Fruit fly (Drosophila melanogaster) whole organism, embryonic: ENCODE measurements around the gene Targ3.
A peak's percentile ranks its signal among the peaks of the same experiment; 100 is the strongest.

Experiments
- Atf6 ChIP-seq: fragments of 200-800 bp; sonication (Bioruptor generic); IDR thresholded peaks from 2 replicates; pipeline ENCODE4 v1.3.6; 2022; ENCODE audit warnings: missing biosample characterization, missing genetic modification characterization
- CG1024 ChIP-seq: fragments of 200-800 bp; sonication (Bioruptor generic); IDR thresholded peaks from 2 replicates; pipeline ENCODE4 v1.3.6; 2022; ENCODE audit warnings: missing biosample characterization, missing genetic modification characterization
- CG11398 ChIP-seq: fragments of 200-800 bp; sonication (Bioruptor generic); optimal IDR thresholded peaks from 2 replicates; lab custom pipeline; 2016; ENCODE audit warnings: missing biosample characterization, missing genetic modification characterization
- CG12155 ChIP-seq: fragments of 200-800 bp; sonication (Bioruptor generic); optimal IDR thresholded peaks from 3 replicates; lab custom pipeline; 2016; ENCODE audit warnings: missing biosample characterization, missing genetic modification characterization
- CG13287 ChIP-seq: fragments of 200-800 bp; sonication (Bioruptor generic); IDR thresholded peaks from 2 replicates; pipeline ENCODE4 v1.3.6; 2022; ENCODE audit warnings: missing biosample characterization, missing genetic modification characterization; ENCODE audit not compliant: partially characterized antibody
- CG13624 ChIP-seq: fragments of 200-800 bp; sonication (Bioruptor generic); optimal IDR thresholded peaks from 2 replicates; lab custom pipeline; 2016; ENCODE audit warnings: missing biosample characterization, missing genetic modification characterization
- CG14965 ChIP-seq: fragments of 200-800 bp; sonication (Bioruptor generic); optimal IDR thresholded peaks from 2 replicates; lab custom pipeline; 2016; ENCODE audit warnings: missing biosample characterization, missing genetic modification characterization, borderline replicate concordance
- CG1602 ChIP-seq: fragments of 200-800 bp; sonication (Bioruptor generic); optimal IDR thresholded peaks from 3 replicates; lab custom pipeline; 2016; ENCODE audit warnings: missing biosample characterization, missing genetic modification characterization
- CG18476 ChIP-seq: fragments of 200-800 bp; sonication (Bioruptor generic); optimal IDR thresholded peaks from 2 replicates; lab custom pipeline; 2016; ENCODE audit warnings: missing biosample characterization, mild to moderate bottlenecking, missing genetic modification characterization
- CG2199 ChIP-seq: fragments of 200-800 bp; sonication (Bioruptor generic); IDR thresholded peaks from 3 replicates; pipeline ENCODE4 v1.3.6; 2022; ENCODE audit warnings: missing biosample characterization, missing genetic modification characterization
- CG2678 ChIP-seq: fragments of 200-800 bp; sonication (Bioruptor generic); optimal IDR thresholded peaks from 3 replicates; lab custom pipeline; 2019; ENCODE audit warnings: missing biosample characterization, mild to moderate bottlenecking, missing genetic modification characterization, moderate library complexity
- CG3065 ChIP-seq: fragments of 200-800 bp; sonication (Bioruptor generic); optimal IDR thresholded peaks from 2 replicates; lab custom pipeline; 2016; ENCODE audit warnings: missing biosample characterization, missing genetic modification characterization
- CG3163 ChIP-seq: fragments of 200-800 bp; sonication (Bioruptor generic); optimal IDR thresholded peaks from 3 replicates; lab custom pipeline; 2016; ENCODE audit warnings: missing biosample characterization, missing genetic modification characterization
- CG4730 ChIP-seq: fragments of 200-800 bp; sonication (Bioruptor generic); IDR thresholded peaks from 2 replicates; pipeline ENCODE4 v1.3.6; 2022; ENCODE audit warnings: missing biosample characterization, missing genetic modification characterization
- CG6765 ChIP-seq: fragments of 200-800 bp; sonication (Bioruptor generic); optimal IDR thresholded peaks from 3 replicates; lab custom pipeline; 2017; ENCODE audit warnings: missing biosample characterization, mild to moderate bottlenecking, missing genetic modification characterization
- CG7745 ChIP-seq: fragments of 200-800 bp; sonication (Bioruptor generic); optimal IDR thresholded peaks from 2 replicates; lab custom pipeline; 2018; ENCODE audit warnings: missing biosample characterization, mild to moderate bottlenecking, missing genetic modification characterization, moderate library complexity
- CG7839 ChIP-seq: fragments of 200-800 bp; sonication (Bioruptor generic); optimal IDR thresholded peaks from 3 replicates; lab custom pipeline; 2018; ENCODE audit warnings: missing biosample characterization, mild to moderate bottlenecking, missing genetic modification characterization, moderate library complexity
- CG8089 ChIP-seq: fragments of 200-800 bp; sonication (Bioruptor generic); optimal IDR thresholded peaks from 3 replicates; lab custom pipeline; 2016; ENCODE audit warnings: missing biosample characterization, missing genetic modification characterization
- CG8359 ChIP-seq: fragments of 200-800 bp; sonication (Bioruptor generic); optimal IDR thresholded peaks from 2 replicates; lab custom pipeline; 2017; ENCODE audit warnings: missing biosample characterization, mild to moderate bottlenecking, missing genetic modification characterization, borderline replicate concordance
- CG9876 ChIP-seq: fragments of 200-800 bp; sonication (Bioruptor generic); optimal IDR thresholded peaks from 2 replicates; lab custom pipeline; 2016; ENCODE audit warnings: missing biosample characterization, missing genetic modification characterization
- CTCF ChIP-seq: fragments of 200-800 bp; sonication (Bioruptor generic); optimal IDR thresholded peaks from 2 replicates; lab custom pipeline; 2017; ENCODE audit warnings: missing biosample characterization, mild to moderate bottlenecking, missing genetic modification characterization, moderate library complexity
- Chrac-16 ChIP-seq: fragments of 200-800 bp; sonication (Bioruptor generic); optimal IDR thresholded peaks from 3 replicates; lab custom pipeline; 2016; ENCODE audit warnings: missing biosample characterization, missing genetic modification characterization
- Drgx ChIP-seq: fragments of 200-800 bp; sonication (Bioruptor generic); IDR thresholded peaks from 2 replicates; pipeline ENCODE4 v1.3.6; 2022; ENCODE audit warnings: missing biosample characterization, missing genetic modification characterization
- H15 ChIP-seq: fragments of 200-800 bp; sonication (Bioruptor generic); IDR thresholded peaks from 3 replicates; pipeline ENCODE4 v1.3.6; 2022; ENCODE audit warnings: missing biosample characterization, missing genetic modification characterization
- HLH3B ChIP-seq: fragments of 200-800 bp; sonication (Bioruptor generic); IDR thresholded peaks from 2 replicates; pipeline ENCODE4 v1.3.6; 2022; ENCODE audit warnings: missing biosample characterization, missing genetic modification characterization
- HmgD ChIP-seq: fragments of 200-800 bp; sonication (Bioruptor generic); optimal IDR thresholded peaks from 3 replicates; lab custom pipeline; 2016; ENCODE audit warnings: missing biosample characterization, missing genetic modification characterization
- Hr3 ChIP-seq: fragments of 200-800 bp; sonication (Bioruptor generic); optimal IDR thresholded peaks from 3 replicates; lab custom pipeline; 2016; ENCODE audit warnings: missing biosample characterization, missing genetic modification characterization
- Max ChIP-seq: fragments of 200-800 bp; sonication (Bioruptor generic); optimal IDR thresholded peaks from 2 replicates; lab custom pipeline; 2016; ENCODE audit warnings: missing biosample characterization, mild to moderate bottlenecking, missing genetic modification characterization
- Mes4 ChIP-seq: fragments of 200-800 bp; sonication (Bioruptor generic); optimal IDR thresholded peaks from 2 replicates; lab custom pipeline; 2016; ENCODE audit warnings: missing biosample characterization, missing genetic modification characterization
- Oli ChIP-seq: fragments of 200-800 bp; sonication (Bioruptor generic); optimal IDR thresholded peaks from 2 replicates; lab custom pipeline; 2018; ENCODE audit warnings: missing biosample characterization, mild to moderate bottlenecking, missing genetic modification characterization, moderate library complexity
- Sin3A ChIP-seq: fragments of >200 bp; optimal IDR thresholded peaks from 2 replicates; lab custom pipeline; 2018
- Spps ChIP-seq: fragments of 200-800 bp; sonication (Bioruptor generic); optimal IDR thresholded peaks from 2 replicates; lab custom pipeline; 2018; ENCODE audit warnings: missing biosample characterization, mild to moderate bottlenecking, missing genetic modification characterization
- Sry-δ ChIP-seq: fragments of 200-800 bp; sonication (Bioruptor generic); optimal IDR thresholded peaks from 2 replicates; lab custom pipeline; 2016; ENCODE audit warnings: missing biosample characterization, missing genetic modification characterization
- Trl ChIP-seq, 3 experiments: fragments of >200 bp in 2 of 3; fragments of 200-800 bp in 1 of 3; sonication (Bioruptor generic) in 1 of 3; optimal IDR thresholded peaks; 2 replicates in 1 of 3; 3 replicates in 2 of 3; lab custom pipeline; 2016 to 2017; ENCODE audit warnings: missing biosample characterization in 1 of 3, missing genetic modification characterization in 1 of 3
- ab ChIP-seq: fragments of 200-800 bp; sonication (Bioruptor generic); optimal IDR thresholded peaks from 2 replicates; lab custom pipeline; 2016; ENCODE audit warnings: missing biosample characterization, missing genetic modification characterization
- br ChIP-seq: fragments of >200 bp; optimal IDR thresholded peaks from 2 replicates; lab custom pipeline; 2017
- cad ChIP-seq: fragments of >200 bp; optimal IDR thresholded peaks from 2 replicates; lab custom pipeline; 2017; ENCODE audit warnings: missing biosample characterization, missing genetic modification characterization
- cato ChIP-seq: fragments of 200-800 bp; sonication (Bioruptor generic); optimal IDR thresholded peaks from 2 replicates; lab custom pipeline; 2016; ENCODE audit warnings: missing biosample characterization, missing genetic modification characterization, borderline replicate concordance
- chm ChIP-seq: fragments of 200-800 bp; sonication (Bioruptor generic); IDR thresholded peaks from 2 replicates; pipeline ENCODE4 v1.3.6; 2022; ENCODE audit warnings: missing biosample characterization, missing genetic modification characterization
- da ChIP-seq: fragments of 200-800 bp; sonication (Bioruptor generic); optimal IDR thresholded peaks from 2 replicates; lab custom pipeline; 2016; ENCODE audit warnings: missing biosample characterization, missing genetic modification characterization
- dati ChIP-seq: fragments of 200-800 bp; sonication (Bioruptor generic); IDR thresholded peaks from 2 replicates; pipeline ENCODE4 v1.3.6; 2022; ENCODE audit warnings: missing biosample characterization, missing genetic modification characterization
- ftz-f1 ChIP-seq: fragments of 200-800 bp; sonication (Bioruptor generic); optimal IDR thresholded peaks from 2 replicates; lab custom pipeline; 2016; ENCODE audit warnings: missing biosample characterization, missing genetic modification characterization
- jigr1 ChIP-seq: fragments of 200-800 bp; sonication (Bioruptor generic); IDR thresholded peaks from 3 replicates; pipeline ENCODE4 v1.3.6; 2022; ENCODE audit warnings: missing biosample characterization, missing genetic modification characterization
- kni ChIP-seq: fragments of 200-800 bp; sonication (Bioruptor generic); optimal IDR thresholded peaks from 3 replicates; lab custom pipeline; 2017; ENCODE audit warnings: mild to moderate bottlenecking, missing biosample characterization, missing genetic modification reagents, missing genetic modification characterization
- nerfin-2 ChIP-seq: fragments of 200-800 bp; sonication (Bioruptor generic); IDR thresholded peaks from 2 replicates; pipeline ENCODE4 v1.3.6; 2022; ENCODE audit warnings: missing biosample characterization, missing genetic modification characterization; ENCODE audit not compliant: partially characterized antibody
- nom ChIP-seq: fragments of 200-800 bp; sonication (Bioruptor generic); optimal IDR thresholded peaks from 2 replicates; lab custom pipeline; 2017; ENCODE audit warnings: missing biosample characterization, missing genetic modification characterization, mild to moderate bottlenecking, moderate library complexity, missing genetic modification reagents
- onecut ChIP-seq: fragments of 200-800 bp; sonication (Bioruptor generic); IDR thresholded peaks from 2 replicates; pipeline ENCODE4 v1.3.6; 2022; ENCODE audit warnings: missing biosample characterization, missing genetic modification characterization
- pfk ChIP-seq: fragments of 200-800 bp; sonication (Bioruptor generic); optimal IDR thresholded peaks from 2 replicates; lab custom pipeline; 2018; ENCODE audit warnings: missing biosample characterization, mild to moderate bottlenecking, missing genetic modification characterization, moderate library complexity
- pnt ChIP-seq: fragments of 200-800 bp; sonication (Bioruptor generic); optimal IDR thresholded peaks from 3 replicates; lab custom pipeline; 2016; ENCODE audit warnings: missing biosample characterization, missing genetic modification characterization
- trem ChIP-seq: fragments of 200-800 bp; optimal IDR thresholded peaks from 3 replicates; lab custom pipeline; 2019; ENCODE audit warnings: missing biosample characterization, mild to moderate bottlenecking, missing genetic modification characterization, moderate library complexity
- unc-4 ChIP-seq: fragments of 200-800 bp; sonication (Bioruptor generic); IDR thresholded peaks from 2 replicates; pipeline ENCODE4 v1.3.6; 2022; ENCODE audit warnings: missing biosample characterization, missing genetic modification characterization; ENCODE audit not compliant: partially characterized antibody
- wor ChIP-seq: fragments of 200-800 bp; sonication (Bioruptor generic); IDR thresholded peaks from 2 replicates; pipeline ENCODE4 v1.3.6; 2022; ENCODE audit warnings: missing biosample characterization, missing genetic modification characterization
- z ChIP-seq: fragments of 200-800 bp; sonication (Bioruptor generic); IDR thresholded peaks from 3 replicates; pipeline ENCODE4 v1.3.6; 2022; ENCODE audit warnings: missing biosample characterization, missing genetic modification characterization

The Targ3 gene

DNA sequence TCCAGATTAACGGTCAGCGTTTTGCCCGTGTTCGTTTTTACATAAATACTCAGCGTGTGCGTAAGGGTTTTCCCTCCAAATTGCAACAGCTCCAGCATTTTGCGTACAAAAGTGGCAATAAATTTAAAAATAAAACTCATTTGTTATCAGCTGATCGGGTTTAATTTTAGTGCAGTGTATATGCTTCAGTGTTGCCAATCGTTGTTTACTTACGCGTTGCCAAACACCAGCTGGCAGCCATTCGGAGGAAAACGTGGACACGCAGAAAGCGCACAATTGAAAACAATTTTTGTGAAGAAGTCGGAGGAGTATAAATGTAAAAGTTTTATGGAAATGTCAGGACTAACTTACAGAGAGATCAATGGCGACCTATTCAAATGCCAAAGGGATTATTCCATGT, at the start of gene Targ3, which contains the start of gene park (continued):
- peak; percentile 17 for TF ChIP-seq CG11398
- no peak for TF ChIP-seq CG8089 (GFP tag; lab: Kevin White, UChicago)
- peak; percentile 2 for TF ChIP-seq Mes4
- TF ChIP-seq CG18476, result no peak
- TF ChIP-seq Hr3 (GFP tag; lab: Kevin White, UChicago), result peak; percentile 1
- no peak for TF ChIP-seq HLH3B (GFP tag; lab: Robert Waterston, UW)
- no peak for TF ChIP-seq CG1602 (GFP tag; lab: Kevin White, UChicago)
- 0 out of 3 replicates have a peak, but pooled peaks have one; percentile 33 for TF ChIP-seq CG2199 (GFP tag; lab: Robert Waterston, UW)
- TF ChIP-seq Max (GFP tag; lab: Kevin White, UChicago), result no peak
- no peak for TF ChIP-seq wor (GFP tag; lab: Robert Waterston, UW)
- no peak for TF ChIP-seq pfk (GFP tag; lab: Kevin White, UChicago)
- TF ChIP-seq CTCF, result no peak
- TF ChIP-seq br (lab: Kevin White, UChicago), result no peak
- TF ChIP-seq cad (GFP tag; lab: Kevin White, UChicago), result no peak
- TF ChIP-seq trem, result no peak
- no peak for TF ChIP-seq ftz-f1 (GFP tag; lab: Kevin White, UChicago)
- peak; percentile 45 for TF ChIP-seq HmgD (GFP tag; lab: Kevin White, UChicago)
- no peak for TF ChIP-seq H15 (GFP tag; lab: Robert Waterston, UW)
- TF ChIP-seq Sin3A (lab: Kevin White, UChicago), result peak; percentile 42
- peak; percentile 20 for TF ChIP-seq Sry-δ (GFP tag; lab: Kevin White, UChicago)
- TF ChIP-seq CG3065, result no peak
- TF ChIP-seq CG8359 (GFP tag; lab: Kevin White, UChicago), result no peak
- no peak for TF ChIP-seq CG7839 (tag; lab: Kevin White, UChicago)
- TF ChIP-seq cato (GFP tag; lab: Kevin White, UChicago), result no peak
- no peak for TF ChIP-seq CG6765 (GFP tag; lab: Kevin White, UChicago)
- TF ChIP-seq Oli (tag; lab: Kevin White, UChicago), result no peak
- no peak for TF ChIP-seq CG4730 (GFP tag; lab: Robert Waterston, UW)
- peak; percentile 19 for TF ChIP-seq CG3163 (GFP tag; lab: Kevin White, UChicago)
- no peak for TF ChIP-seq chm (GFP tag; lab: Robert Waterston, UW)
- TF ChIP-seq CG2678, result no peak
- TF ChIP-seq z (GFP tag; lab: Robert Waterston, UW), result no peak
- TF ChIP-seq pnt, result no peak
- TF ChIP-seq ab (GFP tag; lab: Kevin White, UChicago), result no peak
- TF ChIP-seq Spps (tag; lab: Kevin White, UChicago), result no peak
- TF ChIP-seq CG14965, result no peak
- no peak for TF ChIP-seq nom
- TF ChIP-seq Trl (optimal IDR thresholded peaks at IDR 0.05; lab: Kevin White, UChicago), result no peak
- TF ChIP-seq Trl (GFP tag; optimal IDR thresholded peaks at IDR 0.05; lab: Kevin White, UChicago), result no peak
- no peak for TF ChIP-seq CG9876 (GFP tag; lab: Kevin White, UChicago)
- no peak for TF ChIP-seq dati
- TF ChIP-seq Atf6, result no peak
- no peak for TF ChIP-seq CG13624
- peak; percentile 49 for TF ChIP-seq CG13287 (GFP tag; lab: Robert Waterston, UW)
- TF ChIP-seq da (GFP tag; lab: Kevin White, UChicago), result peak; percentile 58
- TF ChIP-seq jigr1 (GFP tag; lab: Robert Waterston, UW), result no peak
- TF ChIP-seq kni (GFP tag; lab: Kevin White, UChicago), result no peak
- TF ChIP-seq CG7745 (tag; lab: Kevin White, UChicago), result no peak
- TF ChIP-seq Chrac-16 (GFP tag; lab: Kevin White, UChicago), result no peak
- TF ChIP-seq unc-4 (GFP tag; lab: Robert Waterston, UW), result 0 out of 2 replicates have a peak, but pooled peaks have one; percentile 29
- no peak for TF ChIP-seq CG1024 (GFP tag; lab: Robert Waterston, UW)
- no peak for TF ChIP-seq Drgx (GFP tag; lab: Robert Waterston, UW)
- TF ChIP-seq nerfin-2 (GFP tag; lab: Robert Waterston, UW), result no peak
- peak; percentile 52 for TF ChIP-seq CG12155 (GFP tag; lab: Kevin White, UChicago)
- no peak for TF ChIP-seq onecut (GFP tag; lab: Robert Waterston, UW)
